Worm (Caenorhabditis elegans): ENCODE measurements around the gene unc-62.
A peak's percentile ranks its signal among the peaks of the same experiment; 100 is the strongest.

The unc-62 gene

ce11 chrV:4523844-4524243, 26.6 kb downstream of the unc-62 start:
- TF ChIP-seq Y55F3AM.14 (GFP tag; optimal IDR thresholded peaks at IDR 0.05) (no peak), F13H6.1 (tag; optimal IDR thresholded peaks at IDR 0.05) (peak; percentile 1), sma-3 (GFP tag; optimal IDR thresholded peaks at IDR 0.05) (no peak), sma-9 (GFP tag; optimal IDR thresholded peaks at IDR 0.05) (peak; percentile 15), sma-9 (tag; optimal IDR thresholded peaks at IDR 0.05) (no peak), lsy-2 (tag; optimal IDR thresholded peaks at IDR 0.05) (peak in 1 of 2 experiments; percentile 17)

DNA sequence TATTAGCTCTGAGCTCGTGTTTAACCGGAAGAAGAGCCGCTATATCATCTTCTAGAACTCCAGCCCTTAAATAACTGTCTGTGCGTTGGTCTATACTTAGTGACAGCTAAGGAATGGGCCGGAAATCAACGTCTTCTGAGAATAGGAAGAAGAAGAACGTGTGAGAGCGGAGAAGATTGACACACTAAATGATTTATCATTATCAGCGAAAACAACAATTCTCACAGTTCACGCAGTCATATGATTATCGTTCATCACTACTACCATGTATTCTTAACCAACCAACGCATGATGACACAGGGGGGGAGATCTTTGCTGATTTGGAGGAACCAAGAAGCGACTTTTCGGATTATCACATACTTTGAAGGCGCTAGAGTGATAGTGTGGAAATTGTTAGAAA, 27.1 kb downstream of the unc-62 start:
- no peak for TF ChIP-seq ztf-1 (GFP tag; conservative IDR thresholded peaks at IDR 0.05)
- no peak for TF ChIP-seq lin-13 (GFP tag; optimal IDR thresholded peaks at IDR 0.05)
- TF ChIP-seq peb-1 (tag; optimal IDR thresholded peaks at IDR 0.05): no peak
- peak; percentile 49 for TF ChIP-seq nhr-129 (tag; optimal IDR thresholded peaks at IDR 0.05)
- no peak for TF ChIP-seq nhr-25 (tag; optimal IDR thresholded peaks at IDR 0.05)
- no peak for TF ChIP-seq lin-11 (tag; optimal IDR thresholded peaks at IDR 0.05)
- no peak for TF ChIP-seq gmeb-1 (tag; optimal IDR thresholded peaks at IDR 0.05)
- TF ChIP-seq C34F6.9 (tag; optimal IDR thresholded peaks at IDR 0.05): no peak
- no peak for TF ChIP-seq elt-3 (tag; optimal IDR thresholded peaks at IDR 0.05)
- no peak for TF ChIP-seq egl-27 (tag; optimal IDR thresholded peaks at IDR 0.05)
- TF ChIP-seq mdl-1 (tag; optimal IDR thresholded peaks at IDR 0.05): no peak
- peak; percentile 40 for TF ChIP-seq sma-9 (GFP tag; optimal IDR thresholded peaks at IDR 0.05)
- no peak for TF ChIP-seq sma-9 (tag; optimal IDR thresholded peaks at IDR 0.05)
- no peak for TF ChIP-seq aly-2 (tag; optimal IDR thresholded peaks at IDR 0.05)
- TF ChIP-seq R02D3.7 (tag; optimal IDR thresholded peaks at IDR 0.05): no peak
- TF ChIP-seq snpc-4 (tag; optimal IDR thresholded peaks at IDR 0.05): no peak
- TF ChIP-seq nhr-21 (tag; optimal IDR thresholded peaks at IDR 0.05): peak; percentile 48
- TF ChIP-seq Y55F3AM.14 (GFP tag; optimal IDR thresholded peaks at IDR 0.05): no peak

DNA sequence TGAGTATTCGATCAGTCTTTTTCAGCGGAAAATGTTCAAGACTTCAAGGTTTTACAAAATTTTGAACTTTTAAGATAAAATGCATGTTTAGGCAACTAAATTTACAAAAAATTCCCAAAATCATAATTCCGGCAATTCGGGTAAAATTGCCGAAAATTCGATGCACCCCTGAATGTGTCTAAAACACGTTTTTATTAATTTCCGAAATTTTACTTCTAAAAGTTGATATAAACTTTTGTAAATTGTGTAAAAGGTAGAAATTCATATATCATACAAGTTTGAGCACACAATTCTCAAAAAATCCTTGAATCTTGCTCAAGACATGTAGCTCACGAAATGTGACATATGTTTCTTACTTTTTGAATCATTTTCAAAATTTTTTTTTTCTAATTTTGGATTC, 27.8 kb downstream of the unc-62 start:
- TF ChIP-seq nhr-25 (tag; optimal IDR thresholded peaks at IDR 0.05): no peak
- TF ChIP-seq nhr-10 (tag; optimal IDR thresholded peaks at IDR 0.05): no peak
- TF ChIP-seq lin-13 (GFP tag; optimal IDR thresholded peaks at IDR 0.05): no peak
- TF ChIP-seq gmeb-1 (tag; optimal IDR thresholded peaks at IDR 0.05): no peak
- no peak for TF ChIP-seq sem-4 (tag; optimal IDR thresholded peaks at IDR 0.05)
- no peak for TF ChIP-seq mdl-1 (tag; optimal IDR thresholded peaks at IDR 0.05)
- no peak for TF ChIP-seq egl-27 (tag; optimal IDR thresholded peaks at IDR 0.05)

- TF ChIP-seq ztf-11 (tag; optimal IDR thresholded peaks at IDR 0.05): no peak
- no peak for TF ChIP-seq ama-1 (optimal IDR thresholded peaks at IDR 0.05)
- no peak for TF ChIP-seq elt-3 (tag; optimal IDR thresholded peaks at IDR 0.05)
- TF ChIP-seq nhr-77 (tag; optimal IDR thresholded peaks at IDR 0.05): no peak
- TF ChIP-seq sma-9 (GFP tag; optimal IDR thresholded peaks at IDR 0.05): no peak
- TF ChIP-seq sma-9 (tag; optimal IDR thresholded peaks at IDR 0.05): no peak
- TF ChIP-seq crh-2 (tag; optimal IDR thresholded peaks at IDR 0.05): no peak
- TF ChIP-seq nhr-237 (tag; optimal IDR thresholded peaks at IDR 0.05): no peak
- no peak for TF ChIP-seq egl-27 (tag; optimal IDR thresholded peaks at IDR 0.05)
- TF ChIP-seq R02D3.7 (tag; optimal IDR thresholded peaks at IDR 0.05): no peak
Measured at ce11 chrV:4525512-4525911, 28.3 kb downstream of the unc-62 start.

- no peak for TF ChIP-seq nhr-23 (tag; optimal IDR thresholded peaks at IDR 0.05)
- TF ChIP-seq F13H6.1 (tag; optimal IDR thresholded peaks at IDR 0.05): peak; percentile 2
- no peak for TF ChIP-seq elt-1 (tag; optimal IDR thresholded peaks at IDR 0.05)
- no peak for TF ChIP-seq mbf-1 (tag; optimal IDR thresholded peaks at IDR 0.05)
- TF ChIP-seq C34F6.9 (tag; optimal IDR thresholded peaks at IDR 0.05): peak; percentile 3
- TF ChIP-seq zag-1 (tag; optimal IDR thresholded peaks at IDR 0.05): no peak
- TF ChIP-seq nhr-25 (tag; optimal IDR thresholded peaks at IDR 0.05): no peak
- peak; percentile 7 for TF ChIP-seq unc-55 (GFP tag; optimal IDR thresholded peaks at IDR 0.05)
- TF ChIP-seq lsy-2 (tag; optimal IDR thresholded peaks at IDR 0.05): peak in 1 of 2 experiments; percentile 10
- no peak for TF ChIP-seq Y55F3AM.14 (GFP tag; optimal IDR thresholded peaks at IDR 0.05)
Measured at ce11 chrV:4526801-4527425, 29.7 kb downstream of the unc-62 start.

Data from whole organism, L2 larva.